Worm (Caenorhabditis elegans) whole organism, L1 larva: ENCODE data around the gene str-44.

Experiments used
- mef-2 ChIP-seq: fragments of 150-350 bp; optimal IDR thresholded peaks from 2 replicates; lab custom pipeline; 2014; ENCODE audit warnings: missing biosample characterization, missing genetic modification characterization
- nhr-11 ChIP-seq: fragments of 150-350 bp; optimal IDR thresholded peaks from 2 replicates; lab custom pipeline; 2014; ENCODE audit warnings: missing biosample characterization, missing genetic modification characterization
- nhr-12 ChIP-seq: sonication (generic microtip); optimal IDR thresholded peaks from 2 replicates; lab custom pipeline; 2017; ENCODE audit warnings: missing biosample characterization, missing genetic modification characterization

DNA sequence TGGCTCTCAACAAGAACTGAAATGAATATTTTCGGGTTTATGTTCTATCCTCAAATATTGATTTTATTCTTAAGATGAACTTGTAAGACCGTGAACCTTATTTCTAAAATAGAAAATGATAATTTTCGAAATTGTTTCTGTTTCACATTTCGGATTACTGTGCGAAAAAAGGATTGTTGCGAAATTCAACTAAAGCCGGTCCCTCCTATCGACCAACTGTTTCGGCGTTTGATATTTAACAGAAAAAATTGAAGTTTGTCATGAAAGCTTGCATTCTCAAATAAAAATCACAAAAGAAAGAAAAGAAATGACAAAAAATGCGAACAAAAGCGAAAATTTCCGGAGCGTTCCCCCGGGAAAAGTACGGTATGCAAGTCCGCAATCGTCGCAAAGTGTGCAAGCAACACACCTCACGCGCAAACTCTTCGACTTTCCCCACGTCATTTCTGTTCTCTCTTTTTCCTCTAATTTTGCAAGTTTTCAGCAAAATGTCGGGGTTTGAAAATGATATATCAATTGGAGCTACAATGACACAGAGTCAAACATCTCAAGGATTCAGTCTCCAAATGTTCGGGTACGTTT, 27.9 kb upstream of the str-44 start, which contains the start of gene C34D4.4:
- no peak for TF ChIP-seq nhr-12 (tag; lab: Kevin White, UChicago)
- no peak for TF ChIP-seq nhr-11
- no peak for TF ChIP-seq mef-2
